Worm (Caenorhabditis elegans): ENCODE measurements around the gene srh-40.

Gene srh-40

DNA sequence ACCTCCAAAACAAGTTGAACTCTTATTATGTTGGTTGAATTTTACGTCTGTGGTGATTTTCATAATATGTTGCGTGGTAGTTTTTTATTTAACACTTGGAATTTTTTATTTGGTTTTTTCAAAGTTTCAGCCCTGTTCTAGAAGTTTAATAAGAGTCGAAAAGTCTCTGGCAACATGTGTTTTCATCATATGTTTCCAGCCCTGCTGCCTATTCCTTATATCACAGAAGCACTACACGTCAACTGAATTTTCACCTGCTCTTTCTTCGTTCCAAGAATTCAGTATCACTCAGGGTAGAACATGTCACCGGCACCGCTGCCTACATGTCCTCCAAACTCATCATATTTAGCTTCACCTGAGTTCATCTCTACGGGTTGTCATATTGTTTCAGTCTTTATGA, at the start of gene srh-40:
srh-40 (plus strand) TSS at position 301 of the 400 bp plus-strand sequence.
- TF ChIP-seq hlh-4 (tag; optimal IDR thresholded peaks at IDR 0.05) (peak; percentile 43), unc-30 (tag; optimal IDR thresholded peaks at IDR 0.05) (no peak)

DNA sequence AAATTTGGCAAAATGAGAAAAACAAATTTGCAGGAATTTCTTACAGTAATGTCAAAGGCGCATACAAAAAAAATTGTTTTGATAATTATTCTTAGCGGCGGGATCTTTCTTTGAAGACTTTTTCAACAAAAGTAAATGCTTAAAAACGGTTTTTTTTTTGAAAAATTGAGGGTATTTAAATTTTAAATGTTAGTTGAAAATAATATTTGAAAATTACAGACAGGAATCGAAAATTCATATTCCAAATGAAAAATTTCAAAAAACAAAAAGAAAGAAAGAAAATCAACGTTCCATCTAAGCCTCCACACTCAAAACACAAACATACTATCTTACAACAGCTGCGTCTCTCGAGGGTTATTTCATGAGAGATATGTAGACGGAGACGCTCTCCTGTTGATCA, 33.5 kb upstream of the srh-40 start:
- TF ChIP-seq efl-1 (optimal IDR thresholded peaks at IDR 0.05) (no peak), efl-1 (GFP tag; optimal IDR thresholded peaks at IDR 0.05 in 1 of 2) (peak in 1 of 2 experiments; percentile 72), lsy-2 (tag; optimal IDR thresholded peaks at IDR 0.05) (no peak), lin-14 (GFP tag; optimal IDR thresholded peaks at IDR 0.05) (peak; percentile 20), fkh-4 (tag; optimal IDR thresholded peaks at IDR 0.05; ENCODE audit: borderline replicate concordance) (no peak)

DNA sequence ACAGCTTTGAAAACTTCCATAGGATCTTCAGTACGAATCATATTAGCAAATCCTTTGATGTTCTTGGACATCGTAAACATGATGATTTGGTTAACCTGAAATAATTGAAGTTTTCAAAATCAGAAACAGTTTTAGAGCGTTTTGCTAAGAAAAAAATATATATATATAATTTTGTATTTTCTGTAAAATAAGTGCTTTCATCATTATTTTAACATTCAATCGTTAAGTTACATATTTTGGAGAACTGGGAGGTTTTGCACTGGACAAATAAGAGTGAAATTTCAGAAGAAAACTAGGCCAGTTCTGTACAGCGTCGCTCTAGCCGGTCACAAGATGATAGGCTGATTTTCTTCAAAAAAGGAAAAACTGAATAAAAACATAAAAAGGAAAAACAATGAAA, 32.1 kb upstream of the srh-40 start, which contains the start of gene F27B3.6:
F27B3.6 (minus strand) TSS at position 101 of the 400 bp plus-strand sequence.
- no peak for TF ChIP-seq snpc-4 (tag; optimal IDR thresholded peaks at IDR 0.05)
- TF ChIP-seq ces-1 (GFP tag; optimal IDR thresholded peaks at IDR 0.05) = no peak
- no peak for TF ChIP-seq lir-3 (tag; optimal IDR thresholded peaks at IDR 0.05; ENCODE audit: poor library complexity)

DNA sequence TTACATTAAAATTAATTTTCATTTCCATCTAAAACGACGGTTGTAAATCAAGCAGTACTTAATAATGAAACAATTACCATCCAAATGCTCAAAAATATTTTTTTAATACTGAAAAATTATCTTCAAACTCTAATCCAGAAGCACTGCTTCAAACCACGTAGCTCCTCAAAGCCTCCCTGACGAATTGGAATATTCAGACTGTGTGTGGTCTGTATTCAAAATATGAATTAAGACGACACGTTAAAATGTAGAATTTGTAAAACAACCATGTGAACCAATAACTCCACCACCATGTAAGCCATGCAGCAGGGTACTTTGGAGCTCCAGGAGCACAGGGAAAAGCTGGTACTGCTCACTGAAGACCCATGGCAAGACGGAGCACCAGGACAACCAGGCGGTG, 31.2 kb upstream of the srh-40 start, which contains the start of gene F27B3.8:
F27B3.8 (plus strand) TSS at position 301 of the 400 bp plus-strand sequence.
- TF ChIP-seq efl-3 (GFP tag; optimal IDR thresholded peaks at IDR 0.05) = no peak
- TF ChIP-seq fkh-10 (GFP tag; optimal IDR thresholded peaks at IDR 0.05) = no peak
- no peak for TF ChIP-seq unc-130 (tag; optimal IDR thresholded peaks at IDR 0.05)
- TF ChIP-seq lir-3 (tag; optimal IDR thresholded peaks at IDR 0.05; ENCODE audit: poor library complexity) = no peak
- no peak for TF ChIP-seq vab-15 (tag; optimal IDR thresholded peaks at IDR 0.05)
- no peak for TF ChIP-seq pax-3 (tag; optimal IDR thresholded peaks at IDR 0.05)
- no peak for TF ChIP-seq F16B12.6 (tag; optimal IDR thresholded peaks at IDR 0.05)
- TF ChIP-seq lin-13 (GFP tag; optimal IDR thresholded peaks at IDR 0.05) = no peak
- TF ChIP-seq mdl-1 (tag; optimal IDR thresholded peaks at IDR 0.05) = no peak
- TF ChIP-seq alr-1 (tag; optimal IDR thresholded peaks at IDR 0.05; ENCODE audit: borderline replicate concordance) = no peak
- TF ChIP-seq nhr-84 (tag; optimal IDR thresholded peaks at IDR 0.05) = no peak
- TF ChIP-seq efl-1 (optimal IDR thresholded peaks at IDR 0.05) = no peak
- no peak for TF ChIP-seq efl-1 (GFP tag; optimal IDR thresholded peaks at IDR 0.05 in 1 of 2)
- TF ChIP-seq tlp-1 (tag; optimal IDR thresholded peaks at IDR 0.05) = no peak
- no peak for TF ChIP-seq ets-5 (GFP tag; IDR thresholded peaks at IDR 0.05)
- TF ChIP-seq egl-13 (tag; optimal IDR thresholded peaks at IDR 0.05) = no peak
- TF ChIP-seq nhr-11 (tag; optimal IDR thresholded peaks at IDR 0.05) = no peak
- TF ChIP-seq lin-15B (tag; optimal IDR thresholded peaks at IDR 0.05) = no peak
- TF ChIP-seq tbx-2 (tag; optimal IDR thresholded peaks at IDR 0.05) = no peak
- TF ChIP-seq ceh-63 (GFP tag; optimal IDR thresholded peaks at IDR 0.05) = no peak

DNA sequence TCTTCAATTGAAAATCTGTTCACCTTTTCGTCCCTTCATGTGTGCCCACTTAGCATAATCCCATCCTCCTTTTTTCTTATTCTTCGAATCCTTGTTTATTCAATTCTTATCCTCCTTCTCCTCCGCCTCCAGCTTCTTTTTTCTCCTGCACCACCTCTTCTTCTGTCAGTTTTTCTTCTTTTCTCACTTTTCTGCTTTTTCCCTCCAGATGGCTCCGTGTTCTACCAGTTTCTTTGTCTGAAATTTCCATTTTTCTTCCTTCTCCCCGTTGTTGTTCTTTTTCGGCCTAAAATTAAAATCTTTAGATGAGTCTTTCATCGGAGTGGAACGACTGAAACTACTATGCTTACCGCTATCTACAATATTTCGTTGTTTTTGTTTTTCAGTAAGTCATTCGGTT, 29.0 kb upstream of the srh-40 start, which contains the start of gene acr-21:
acr-21 (plus strand) TSS at position 301 of the 400 bp plus-strand sequence.
- TF ChIP-seq mab-9 (GFP tag; IDR thresholded peaks at IDR 0.05) = no peak
- TF ChIP-seq tlp-1 (tag; optimal IDR thresholded peaks at IDR 0.05) = no peak
- no peak for TF ChIP-seq xbp-1 (tag; optimal IDR thresholded peaks at IDR 0.05)
- TF ChIP-seq unc-98 (GFP tag; IDR thresholded peaks at IDR 0.05) = no peak
- no peak for TF ChIP-seq ceh-90 (tag; optimal IDR thresholded peaks at IDR 0.05)
- TF ChIP-seq jun-1 (tag; optimal IDR thresholded peaks at IDR 0.05) = no peak
- TF ChIP-seq hlh-17 (GFP tag; optimal IDR thresholded peaks at IDR 0.05; ENCODE audit: borderline replicate concordance) = no peak

DNA sequence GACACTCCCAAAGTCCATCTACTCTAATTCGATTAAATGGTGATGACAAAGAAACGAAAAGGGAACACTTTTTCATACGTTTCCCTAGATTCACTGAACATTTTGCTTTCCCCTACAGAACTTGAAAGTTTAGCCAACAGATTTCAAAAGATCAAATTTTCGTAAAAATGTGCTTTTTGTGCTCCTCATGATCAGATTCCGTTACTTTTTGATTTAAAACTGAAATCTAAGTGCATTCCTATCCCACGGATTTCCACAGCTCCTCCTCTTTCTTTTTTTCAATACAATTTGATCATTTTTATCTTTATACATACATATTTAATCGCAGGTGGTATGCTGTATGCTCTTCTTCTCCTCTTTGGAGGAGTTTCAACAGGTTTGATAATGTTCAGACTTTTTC, 23.1 kb upstream of the srh-40 start, which contains the start of gene ddo-3:
ddo-3 (plus strand) TSS at position 301 of the 400 bp plus-strand sequence.
- TF ChIP-seq nhr-11 (tag; optimal IDR thresholded peaks at IDR 0.05) = no peak
- no peak for TF ChIP-seq fos-1 (tag; optimal IDR thresholded peaks at IDR 0.05)
- no peak for TF ChIP-seq pag-3 (tag; optimal IDR thresholded peaks at IDR 0.05; ENCODE audit: borderline replicate concordance, insufficient read depth)
- no peak for TF ChIP-seq ceh-63 (GFP tag; optimal IDR thresholded peaks at IDR 0.05)
- TF ChIP-seq mep-1 (tag; optimal IDR thresholded peaks at IDR 0.05) = no peak
- TF ChIP-seq ets-5 (GFP tag; IDR thresholded peaks at IDR 0.05) = no peak
- no peak for TF ChIP-seq dsc-1 (tag; optimal IDR thresholded peaks at IDR 0.05)
- TF ChIP-seq sptf-1 (tag; optimal IDR thresholded peaks at IDR 0.05) = no peak
- no peak for TF ChIP-seq fkh-4 (tag; optimal IDR thresholded peaks at IDR 0.05; ENCODE audit: borderline replicate concordance)
- no peak for TF ChIP-seq lsy-2 (tag; optimal IDR thresholded peaks at IDR 0.05)
- TF ChIP-seq C04F5.9 (tag; optimal IDR thresholded peaks at IDR 0.05) = no peak
- TF ChIP-seq ztf-4 (tag; optimal IDR thresholded peaks at IDR 0.05) = no peak
- TF ChIP-seq unc-62 (GFP tag; optimal IDR thresholded peaks at IDR 0.05) = no peak
- no peak for TF ChIP-seq nhr-20 (tag; optimal IDR thresholded peaks at IDR 0.05)
- no peak for TF ChIP-seq aly-2 (tag; optimal IDR thresholded peaks at IDR 0.05)
- no peak for TF ChIP-seq pqm-1 (tag; optimal IDR thresholded peaks at IDR 0.05)
- no peak for TF ChIP-seq ceh-88 (GFP tag; IDR thresholded peaks at IDR 0.05)
